Worm (Caenorhabditis elegans): Measurements from ENCODE around the gene ger-1.

Gene ger-1

ce11 chrIII:7096481-7096880 lies 29.2 kb upstream of the ger-1 start:
- TF ChIP-seq lin-54 (GFP tag; optimal IDR thresholded peaks at IDR 0.05) (no peak), hsf-1 (GFP tag; IDR thresholded peaks at IDR 0.05) (no peak), athp-1 (tag; optimal IDR thresholded peaks at IDR 0.05) (no peak), snpc-1.1 (tag; optimal IDR thresholded peaks at IDR 0.05; ENCODE audit: insufficient read depth) (no peak)

DNA sequence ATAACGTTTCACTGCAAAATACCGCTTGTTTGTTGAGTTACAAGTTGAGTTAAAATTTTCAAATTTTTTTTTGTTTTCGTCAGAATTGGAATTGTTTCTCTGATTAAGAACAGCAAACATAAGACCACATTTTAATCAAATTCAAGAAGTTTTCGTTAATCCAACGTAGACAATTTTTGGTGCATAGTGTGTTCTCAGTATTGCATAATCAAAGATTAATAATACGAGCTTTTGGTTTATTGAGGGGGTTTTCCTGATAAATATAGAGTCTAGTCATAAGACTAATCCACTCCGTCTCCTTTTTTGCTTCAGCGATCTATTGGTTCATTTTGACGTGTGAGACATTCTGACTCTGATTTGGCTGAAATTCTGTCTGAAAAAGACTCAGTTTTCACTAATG lies 27.9 kb upstream of the ger-1 start, which contains the start of gene nhr-9:
nhr-9 (plus strand) TSS at position 307 of the 400 bp plus-strand sequence.
- no peak for TF ChIP-seq B0019.2 (GFP tag; conservative IDR thresholded peaks at IDR 0.05)
- TF ChIP-seq ceh-27 (GFP tag; optimal IDR thresholded peaks at IDR 0.05): no peak
- no peak for TF ChIP-seq snpc-1.3 (tag; optimal IDR thresholded peaks at IDR 0.05; ENCODE audit: insufficient read depth)
- TF ChIP-seq ceh-100 (GFP tag; IDR thresholded peaks at IDR 0.05): no peak
- no peak for TF ChIP-seq rpc-1 (optimal IDR thresholded peaks at IDR 0.05)
- TF ChIP-seq rpc-1 (tag; optimal IDR thresholded peaks at IDR 0.05): no peak
- no peak for TF ChIP-seq dox-1 (GFP tag; IDR thresholded peaks at IDR 0.05)
- TF ChIP-seq egrh-3 (GFP tag; IDR thresholded peaks at IDR 0.05): no peak
- TF ChIP-seq unc-62 (GFP tag; optimal IDR thresholded peaks at IDR 0.05): no peak
- no peak for TF ChIP-seq ekl-4 (GFP tag; IDR thresholded peaks at IDR 0.05)
- no peak for TF ChIP-seq madf-6 (GFP tag; IDR thresholded peaks at IDR 0.05)
- TF ChIP-seq F57C9.4 (tag; optimal IDR thresholded peaks at IDR 0.05): no peak
- no peak for TF ChIP-seq F22D6.2 (tag; optimal IDR thresholded peaks at IDR 0.05)

- TF ChIP-seq lin-35 (GFP tag; optimal IDR thresholded peaks at IDR 0.05): no peak
- no peak for TF ChIP-seq dpff-1 (tag; optimal IDR thresholded peaks at IDR 0.05)
- no peak for TF ChIP-seq athp-1 (tag; optimal IDR thresholded peaks at IDR 0.05)
- no peak for TF ChIP-seq somi-1 (GFP tag; optimal IDR thresholded peaks at IDR 0.05)
- TF ChIP-seq madf-8 (GFP tag; conservative IDR thresholded peaks at IDR 0.05): no peak
- TF ChIP-seq cebp-1 (GFP tag; IDR thresholded peaks at IDR 0.05): no peak
- no peak for TF ChIP-seq cebp-1 (tag; optimal IDR thresholded peaks at IDR 0.05)
- TF ChIP-seq unc-130 (GFP tag; optimal IDR thresholded peaks at IDR 0.05): no peak
- TF ChIP-seq K12H6.12 (tag; optimal IDR thresholded peaks at IDR 0.05): no peak
- TF ChIP-seq hsf-1 (GFP tag; IDR thresholded peaks at IDR 0.05): no peak
- TF ChIP-seq F52B5.7 (tag; optimal IDR thresholded peaks at IDR 0.05): no peak
- no peak for TF ChIP-seq nhr-120 (GFP tag; IDR thresholded peaks at IDR 0.05)
- no peak for TF ChIP-seq egl-18 (GFP tag; IDR thresholded peaks at IDR 0.05)
- TF ChIP-seq hmg-20 (GFP tag; IDR thresholded peaks at IDR 0.05): no peak
- no peak for TF ChIP-seq ets-4 (GFP tag; optimal IDR thresholded peaks at IDR 0.05)
- no peak for TF ChIP-seq ceh-79 (tag; optimal IDR thresholded peaks at IDR 0.05)
- TF ChIP-seq lag-1 (GFP tag; IDR thresholded peaks at IDR 0.05): no peak
- TF ChIP-seq nhr-90 (tag; optimal IDR thresholded peaks at IDR 0.05): no peak
- TF ChIP-seq hlh-12 (tag; optimal IDR thresholded peaks at IDR 0.05): no peak
- no peak for TF ChIP-seq mxl-1 (tag; optimal IDR thresholded peaks at IDR 0.05)
- no peak for TF ChIP-seq let-526 (GFP tag; IDR thresholded peaks at IDR 0.05)
Observed at ce11 chrIII:7091042-7091441, 23.8 kb upstream of the ger-1 start, which contains the start of gene ZK418.2. Gene ZK418.2 (plus strand): TSS chrIII:7091342.

- TF ChIP-seq tbx-9 (tag; optimal IDR thresholded peaks at IDR 0.05; ENCODE audit: borderline replicate concordance) (no peak), aptf-2 (GFP tag; conservative IDR thresholded peaks at IDR 0.05) (no peak), snpc-1.3 (tag; optimal IDR thresholded peaks at IDR 0.05; ENCODE audit: insufficient read depth) (no peak), pha-4 (tag; optimal IDR thresholded peaks at IDR 0.05) (no peak)
Observed at ce11 chrIII:7090545-7090944, 23.3 kb upstream of the ger-1 start, which contains the start of gene ZK418.10. Gene ZK418.10 (minus strand): TSS chrIII:7090692.

All from whole organism, young adult.